Worm (Caenorhabditis elegans) whole organism, L4 larva: ENCODE results near the gene dnj-11.
"Not testable (repeated sequence)": the region's sequence is repeated elsewhere in the genome, so short reads cannot be mapped to it uniquely, and the experiment has no call there.

Source experiments
- ZK337.2 ChIP-seq: fragments of 200-800 bp; sonication (Bioruptor generic); IDR thresholded peaks from 2 replicates; pipeline ENCODE4 v1.3.6; 2022; ENCODE audit warnings: missing genetic modification reagents, missing genetic modification characterization, missing compliant biosample characterization
- ces-1 ChIP-seq: fragments of 150-350 bp; sonication (generic microtip); optimal IDR thresholded peaks from 4 replicates; lab custom pipeline; 2014; ENCODE audit warnings: missing biosample characterization, missing genetic modification reagents, missing genetic modification characterization
- jun-1 ChIP-seq: fragments of 150-350 bp; optimal IDR thresholded peaks from 2 replicates; lab custom pipeline; 2014; ENCODE audit warnings: missing biosample characterization, missing genetic modification reagents, missing genetic modification characterization
- lin-15B ChIP-seq: fragments of 150-350 bp; sonication (generic microtip); optimal IDR thresholded peaks from 3 replicates; lab custom pipeline; 2014; ENCODE audit warnings: missing biosample characterization, missing genetic modification characterization
- lir-3 ChIP-seq: sonication (generic microtip); optimal IDR thresholded peaks from 2 replicates; lab custom pipeline; 2016; ENCODE audit warnings: mild to moderate bottlenecking, missing genetic modification characterization, missing compliant biosample characterization
- nhr-237 ChIP-seq: sonication (generic microtip); optimal IDR thresholded peaks from 2 replicates; lab custom pipeline; 2017; ENCODE audit warnings: missing biosample characterization, missing genetic modification characterization
- nhr-25 ChIP-seq: sonication (generic microtip); optimal IDR thresholded peaks from 2 replicates; lab custom pipeline; 2017; ENCODE audit warnings: missing genetic modification characterization, mild to moderate bottlenecking, missing compliant biosample characterization, antibody characterized with exemption, moderate library complexity, borderline replicate concordance; ENCODE audit not compliant: insufficient read depth
- php-3 ChIP-seq: fragments of 200-800 bp; sonication (Bioruptor generic); IDR thresholded peaks from 2 replicates; pipeline ENCODE4 v1.3.6; 2022; ENCODE audit warnings: missing genetic modification reagents, missing genetic modification characterization, missing compliant biosample characterization
- pqm-1 ChIP-seq: sonication (generic microtip); optimal IDR thresholded peaks from 2 replicates; lab custom pipeline; 2017; ENCODE audit warnings: missing biosample characterization, missing genetic modification characterization
- unc-39 ChIP-seq: sonication (generic microtip); optimal IDR thresholded peaks from 2 replicates; lab custom pipeline; 2017; ENCODE audit warnings: missing biosample characterization, missing genetic modification characterization
- zag-1 ChIP-seq: fragments of 150-350 bp; optimal IDR thresholded peaks from 2 replicates; lab custom pipeline; 2014; ENCODE audit warnings: missing biosample characterization, missing genetic modification characterization

- TF ChIP-seq lir-3 (tag; lab: Kevin White, UChicago); pqm-1 (tag; lab: Kevin White, UChicago); ZK337.2 (GFP tag; lab: Robert Waterston, UW); nhr-237 (tag; lab: Kevin White, UChicago); php-3 (GFP tag; lab: Robert Waterston, UW); jun-1 (tag; lab: Kevin White, UChicago); lin-15B (tag; lab: Kevin White, UChicago); unc-39; nhr-25 (tag; lab: Kevin White, UChicago); ces-1 (GFP tag; lab: Kevin White, UChicago); zag-1 (tag; lab: Kevin White, UChicago): not testable (repeated sequence)
Observed at ce11 chrIV:6591010-6591746, 5.5 kb downstream of the dnj-11 start, which contains the start of the genes nspb-1 and nspb-2.
